Fruit fly (Drosophila melanogaster): ENCODE measurements around the gene CG31675.

DNA sequence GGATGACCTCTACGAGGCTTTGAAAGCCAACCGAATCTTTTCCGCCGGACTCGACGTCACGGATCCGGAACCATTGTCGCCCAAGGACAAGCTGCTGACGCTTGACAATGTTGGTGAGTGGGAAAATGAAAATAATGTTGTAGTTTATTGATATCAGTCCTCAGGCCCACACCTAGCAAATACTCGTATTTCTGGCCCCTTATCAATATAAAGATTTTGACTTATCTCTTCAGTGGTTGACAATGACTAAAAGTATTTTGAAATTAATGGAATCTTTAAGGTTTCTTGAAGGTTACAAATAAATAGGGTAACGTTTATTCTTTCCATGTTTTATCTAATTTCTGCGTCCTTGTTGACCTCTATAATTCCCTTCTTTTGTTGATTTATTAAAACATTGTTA, 40.5 kb upstream of the CG31675 start:
- no peak for TF ChIP-seq usp (GFP tag; optimal IDR thresholded peaks at IDR 0.05)
- TF ChIP-seq CG9705 (GFP tag; optimal IDR thresholded peaks at IDR 0.05), result no peak
- TF ChIP-seq GATAd (GFP tag; optimal IDR thresholded peaks at IDR 0.05), result no peak
- TF ChIP-seq h (GFP tag; optimal IDR thresholded peaks at IDR 0.05), result no peak
- TF ChIP-seq sage (GFP tag; optimal IDR thresholded peaks at IDR 0.05), result no peak
- no peak for TF ChIP-seq CrebA (GFP tag; optimal IDR thresholded peaks at IDR 0.05; ENCODE audit: borderline replicate concordance)
- no peak for TF ChIP-seq br (GFP tag; optimal IDR thresholded peaks at IDR 0.05)
- TF ChIP-seq Sp1 (GFP tag; optimal IDR thresholded peaks at IDR 0.05), result no peak
